Worm (Caenorhabditis elegans) whole organism, young adult: ENCODE measurements around the gene unc-49.

ENCODE experiments used
- C17E4.6 ChIP-seq: fragments of 200-800 bp; sonication (Bioruptor generic); IDR thresholded peaks from 2 replicates; pipeline ENCODE4 v1.3.6; 2022; ENCODE audit warnings: missing genetic modification reagents, missing genetic modification characterization, missing compliant biosample characterization
- D2030.7 ChIP-seq: fragments of 200-800 bp; sonication (Bioruptor generic); IDR thresholded peaks from 2 replicates; pipeline ENCODE4 v1.3.6; 2022; ENCODE audit warnings: missing genetic modification reagents, missing genetic modification characterization, missing compliant biosample characterization
- F33H1.4 ChIP-seq: fragments of 200-800 bp; sonication (Bioruptor generic); IDR thresholded peaks from 2 replicates; pipeline ENCODE4 v1.3.6; 2022; ENCODE audit warnings: missing genetic modification reagents, missing genetic modification characterization, missing compliant biosample characterization
- F49E8.2 ChIP-seq: sonication (generic microtip); optimal IDR thresholded peaks from 3 replicates; lab custom pipeline; 2017; ENCODE audit warnings: missing genetic modification characterization, mild to moderate bottlenecking, missing compliant biosample characterization, antibody characterized with exemption, moderate library complexity; ENCODE audit not compliant: insufficient read depth
- F57A8.1 ChIP-seq: fragments of 200-800 bp; sonication (Bioruptor generic); optimal IDR thresholded peaks from 2 replicates; lab custom pipeline; 2018; ENCODE audit warnings: mild to moderate bottlenecking, missing genetic modification characterization, moderate library complexity, missing compliant biosample characterization
- T07F8.4 ChIP-seq: sonication (generic microtip); optimal IDR thresholded peaks from 2 replicates; lab custom pipeline; 2016; ENCODE audit warnings: mild to moderate bottlenecking, missing genetic modification characterization, moderate library complexity, missing compliant biosample characterization
- akir-1 ChIP-seq: fragments of 200-800 bp; sonication (Bioruptor generic); optimal IDR thresholded peaks from 2 replicates; lab custom pipeline; 2018; ENCODE audit warnings: mild to moderate bottlenecking, missing genetic modification characterization, moderate library complexity, missing compliant biosample characterization
- ama-1 ChIP-seq, 3 experiments: fragments of 150-350 bp in 1 of 3; sonication (generic microtip) in 2 of 3; optimal IDR thresholded peaks; 2 replicates each; lab custom pipeline; 2014 to 2018; ENCODE audit warnings: missing biosample characterization in 2 of 3, missing genetic modification characterization in 2 of 3, missing genetic modification reagents in 2 of 3
- athp-1 ChIP-seq: sonication (generic microtip); optimal IDR thresholded peaks from 2 replicates; lab custom pipeline; 2017; ENCODE audit warnings: mild to moderate bottlenecking, missing genetic modification characterization, missing compliant biosample characterization
- ccch-3 ChIP-seq: fragments of 200-800 bp; sonication (Bioruptor generic); optimal IDR thresholded peaks from 2 replicates; lab custom pipeline; 2018; ENCODE audit warnings: mild to moderate bottlenecking, missing genetic modification characterization, missing compliant biosample characterization
- cebp-1 ChIP-seq, 2 experiments: fragments of 200-800 bp in 1 of 2; sonication (Bioruptor generic) in 1 of 2; sonication (generic microtip) in 1 of 2; IDR thresholded peaks in 1 of 2; optimal IDR thresholded peaks in 1 of 2; 2 replicates each; pipeline versions ENCODE4 v1.3.6 to Lab custom; 2017 to 2022; ENCODE audit warnings: missing compliant biosample characterization in 2 of 2, missing genetic modification characterization in 2 of 2, mild to moderate bottlenecking in 1 of 2, missing genetic modification reagents in 1 of 2, moderate library complexity in 1 of 2
- ceh-100 ChIP-seq: fragments of 200-800 bp; sonication (Bioruptor generic); IDR thresholded peaks from 2 replicates; pipeline ENCODE4 v1.3.6; 2022; ENCODE audit warnings: missing genetic modification reagents, missing genetic modification characterization, missing compliant biosample characterization
- ceh-58 ChIP-seq: fragments of 200-800 bp; sonication (Bioruptor generic); IDR thresholded peaks from 2 replicates; pipeline ENCODE4 v1.3.6; 2022; ENCODE audit warnings: missing genetic modification characterization, missing compliant biosample characterization
- ceh-91 ChIP-seq: fragments of 200-800 bp; sonication (Bioruptor generic); IDR thresholded peaks from 2 replicates; pipeline ENCODE4 v1.3.6; 2022; ENCODE audit warnings: missing genetic modification reagents, missing genetic modification characterization, missing compliant biosample characterization
- chd-7 ChIP-seq: sonication (generic microtip); optimal IDR thresholded peaks from 2 replicates; lab custom pipeline; 2016; ENCODE audit warnings: mild to moderate bottlenecking, missing genetic modification characterization, moderate library complexity, missing compliant biosample characterization
- dox-1 ChIP-seq: fragments of 200-800 bp; sonication (Bioruptor generic); IDR thresholded peaks from 2 replicates; pipeline ENCODE4 v1.3.6; 2022; ENCODE audit warnings: missing genetic modification reagents, missing genetic modification characterization, missing compliant biosample characterization
- dpl-1 ChIP-seq: fragments of 150-350 bp; optimal IDR thresholded peaks from 2 replicates; lab custom pipeline; 2014; ENCODE audit warnings: missing biosample characterization, missing genetic modification reagents, missing genetic modification characterization
- efl-1 ChIP-seq: fragments of 150-350 bp; optimal IDR thresholded peaks from 2 replicates; lab custom pipeline; 2014; ENCODE audit warnings: missing biosample characterization, missing genetic modification reagents, missing genetic modification characterization
- egl-44 ChIP-seq: fragments of 200-800 bp; sonication (Bioruptor generic); IDR thresholded peaks from 2 replicates; pipeline ENCODE4 v1.3.6; 2022; ENCODE audit warnings: missing genetic modification reagents, missing genetic modification characterization, missing compliant biosample characterization
- ets-4 ChIP-seq: fragments of 200-800 bp; sonication (Bioruptor generic); optimal IDR thresholded peaks from 2 replicates; lab custom pipeline; 2018; ENCODE audit warnings: mild to moderate bottlenecking, missing genetic modification characterization, missing compliant biosample characterization
- fkh-3 ChIP-seq: sonication (generic microtip); optimal IDR thresholded peaks from 2 replicates; lab custom pipeline; 2016; ENCODE audit warnings: mild to moderate bottlenecking, missing genetic modification characterization, missing compliant biosample characterization
- hmg-1.2 ChIP-seq: fragments of 200-800 bp; sonication (Bioruptor generic); IDR thresholded peaks from 2 replicates; pipeline ENCODE4 v1.3.6; 2022; ENCODE audit warnings: missing genetic modification reagents, missing genetic modification characterization, missing compliant biosample characterization
- hmg-20 ChIP-seq: fragments of 200-800 bp; sonication (Bioruptor generic); IDR thresholded peaks from 2 replicates; pipeline ENCODE4 v1.3.6; 2022; ENCODE audit warnings: missing genetic modification reagents, missing genetic modification characterization, missing compliant biosample characterization
- hsf-1 ChIP-seq: fragments of 200-800 bp; sonication (Bioruptor generic); IDR thresholded peaks from 2 replicates; pipeline ENCODE4 v1.3.6; 2022; ENCODE audit warnings: missing genetic modification reagents, missing genetic modification characterization, missing compliant biosample characterization
- lag-1 ChIP-seq: fragments of 200-800 bp; sonication (Bioruptor generic); IDR thresholded peaks from 2 replicates; pipeline ENCODE4 v1.3.6; 2022; ENCODE audit warnings: missing genetic modification reagents, missing genetic modification characterization, missing compliant biosample characterization
- let-526 ChIP-seq: fragments of 200-800 bp; sonication (Bioruptor generic); IDR thresholded peaks from 2 replicates; pipeline ENCODE4 v1.3.6; 2022; ENCODE audit warnings: missing genetic modification reagents, missing genetic modification characterization, missing compliant biosample characterization
- let-607 ChIP-seq, 2 experiments: fragments of 200-800 bp in 1 of 2; sonication (Bioruptor generic) in 1 of 2; sonication (generic microtip) in 1 of 2; optimal IDR thresholded peaks; 2 replicates each; lab custom pipeline; 2016 to 2018; ENCODE audit warnings: mild to moderate bottlenecking in 2 of 2, missing compliant biosample characterization in 2 of 2, missing genetic modification characterization in 2 of 2, moderate library complexity in 2 of 2, missing genotype in 1 of 2
- lin-54 ChIP-seq: fragments of 200-800 bp; sonication (Bioruptor generic); optimal IDR thresholded peaks from 2 replicates; lab custom pipeline; 2018; ENCODE audit warnings: mild to moderate bottlenecking, missing genetic modification characterization, missing compliant biosample characterization
- lsl-1 ChIP-seq: fragments of 200-800 bp; sonication (Bioruptor generic); optimal IDR thresholded peaks from 2 replicates; lab custom pipeline; 2018; ENCODE audit warnings: mild to moderate bottlenecking, missing genetic modification characterization, moderate library complexity, missing compliant biosample characterization
- lsy-27 ChIP-seq: sonication (generic microtip); optimal IDR thresholded peaks from 2 replicates; lab custom pipeline; 2017; ENCODE audit warnings: missing genetic modification characterization, mild to moderate bottlenecking, missing compliant biosample characterization, antibody characterized with exemption, missing genotype, borderline replicate concordance; ENCODE audit not compliant: insufficient read depth
- madf-10 ChIP-seq: sonication (generic microtip); optimal IDR thresholded peaks from 2 replicates; lab custom pipeline; 2016; ENCODE audit warnings: mild to moderate bottlenecking, missing genetic modification characterization, missing compliant biosample characterization
- madf-3 ChIP-seq: fragments of 200-800 bp; sonication (Bioruptor generic); IDR thresholded peaks from 2 replicates; pipeline ENCODE4 v1.3.6; 2022; ENCODE audit warnings: missing genetic modification reagents, missing genetic modification characterization, missing compliant biosample characterization
- madf-6 ChIP-seq: fragments of 200-800 bp; sonication (Bioruptor generic); IDR thresholded peaks from 2 replicates; pipeline ENCODE4 v1.3.6; 2022; ENCODE audit warnings: missing genetic modification reagents, missing genetic modification characterization, missing compliant biosample characterization
- nfya-1 ChIP-seq: sonication (generic microtip); optimal IDR thresholded peaks from 2 replicates; lab custom pipeline; 2017; ENCODE audit warnings: antibody characterized with exemption, missing compliant biosample characterization, missing genetic modification characterization, borderline replicate concordance; ENCODE audit not compliant: insufficient read depth
- nfya-2 ChIP-seq: fragments of 200-800 bp; sonication (Bioruptor generic); IDR thresholded peaks from 2 replicates; pipeline ENCODE4 v1.3.6; 2022; ENCODE audit warnings: missing genetic modification reagents, missing genetic modification characterization, missing compliant biosample characterization
- nfyb-1 ChIP-seq: fragments of 200-800 bp; sonication (Bioruptor generic); IDR thresholded peaks from 2 replicates; pipeline ENCODE4 v1.3.6; 2022; ENCODE audit warnings: missing genetic modification reagents, missing genetic modification characterization, missing compliant biosample characterization
- nhr-80 ChIP-seq: sonication (generic microtip); optimal IDR thresholded peaks from 2 replicates; lab custom pipeline; 2016; ENCODE audit warnings: missing genetic modification characterization, missing compliant biosample characterization
- pha-4 ChIP-seq: fragments of 150-350 bp; sonication (generic microtip); optimal IDR thresholded peaks from 2 replicates; lab custom pipeline; 2014; ENCODE audit warnings: missing biosample characterization, missing genetic modification reagents, missing genetic modification characterization
- rcor-1 ChIP-seq: fragments of 200-800 bp; sonication (Bioruptor generic); IDR thresholded peaks from 2 replicates; pipeline ENCODE4 v1.3.6; 2022; ENCODE audit warnings: missing genetic modification reagents, missing genetic modification characterization, missing compliant biosample characterization
- sdz-38 ChIP-seq: sonication (generic microtip); optimal IDR thresholded peaks from 2 replicates; lab custom pipeline; 2016; ENCODE audit warnings: missing genotype, missing genetic modification characterization, missing compliant biosample characterization
- snpc-3.4 ChIP-seq: sonication (generic microtip); optimal IDR thresholded peaks from 2 replicates; lab custom pipeline; 2017; ENCODE audit warnings: missing genetic modification characterization, mild to moderate bottlenecking, missing compliant biosample characterization, antibody characterized with exemption, moderate library complexity, missing genotype, missing genetic modification reagents
- tbp1 ChIP-seq: fragments of 200-800 bp; sonication (Bioruptor generic); optimal IDR thresholded peaks from 2 replicates; lab custom pipeline; 2018; ENCODE audit warnings: mild to moderate bottlenecking, missing genetic modification characterization, missing compliant biosample characterization
- tlf-1 ChIP-seq: fragments of 200-800 bp; sonication (Bioruptor generic); optimal IDR thresholded peaks from 2 replicates; lab custom pipeline; 2018; ENCODE audit warnings: mild to moderate bottlenecking, missing genetic modification characterization, missing compliant biosample characterization
- ztf-18 ChIP-seq: sonication (generic microtip); optimal IDR thresholded peaks from 2 replicates; lab custom pipeline; 2016; ENCODE audit warnings: missing genotype, mild to moderate bottlenecking, missing genetic modification characterization, missing compliant biosample characterization
- ztf-26 ChIP-seq: sonication (generic microtip); optimal IDR thresholded peaks from 2 replicates; lab custom pipeline; 2017; ENCODE audit warnings: missing genetic modification characterization, missing compliant biosample characterization
- ztf-3 ChIP-seq: fragments of 200-800 bp; sonication (Bioruptor generic); optimal IDR thresholded peaks from 2 replicates; lab custom pipeline; 2018; ENCODE audit warnings: mild to moderate bottlenecking, missing genetic modification characterization, missing compliant biosample characterization

The unc-49 gene

DNA sequence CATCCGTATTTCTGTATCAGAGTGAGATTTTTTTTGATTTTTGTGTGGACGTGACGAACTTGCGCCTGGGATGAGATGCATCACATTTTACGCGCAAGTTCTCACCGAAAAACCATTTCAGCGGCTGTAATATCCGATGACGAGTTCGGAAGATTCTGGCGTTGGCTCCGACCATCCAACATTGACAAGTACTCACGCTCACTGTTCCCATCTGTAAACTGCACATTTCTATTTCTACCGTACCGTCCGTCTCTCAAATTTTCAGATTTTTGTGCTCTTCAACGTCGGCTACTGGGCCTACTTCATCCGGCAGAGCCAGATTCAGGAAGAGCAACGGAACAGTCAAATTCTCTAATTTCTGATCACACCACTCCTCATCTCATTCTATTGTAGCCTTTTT lies 6.9 kb downstream of the unc-49 start:
- TF ChIP-seq madf-3 (GFP tag; lab: Robert Waterston, UW) (0 out of 2 replicates have a peak, but pooled peaks have one; percentile 65), ets-4 (GFP tag; lab: Kevin White, UChicago) (no peak), F33H1.4 (GFP tag; lab: Robert Waterston, UW) (no peak), ceh-100 (no peak), ztf-26 (tag; lab: Kevin White, UChicago) (no peak)

DNA sequence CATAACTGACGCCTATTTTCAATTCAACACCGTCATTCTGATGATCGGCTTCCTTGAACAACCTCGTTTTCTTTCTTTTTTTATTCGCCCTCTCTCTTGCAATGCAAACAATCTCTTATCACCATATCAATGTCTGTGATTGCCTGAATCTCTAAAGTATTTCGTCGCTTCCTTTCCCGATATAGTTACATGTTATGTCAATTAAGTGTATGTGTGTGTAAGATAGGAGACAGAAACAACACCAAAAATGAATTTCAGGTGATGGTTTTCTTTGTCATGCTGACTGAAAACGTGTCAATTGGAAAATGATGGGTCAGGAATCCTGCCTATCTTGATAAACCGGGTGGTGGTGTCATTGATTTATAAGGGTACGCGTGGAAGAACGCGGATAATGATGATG lies 12.7 kb downstream of the unc-49 start:
- TF ChIP-seq rcor-1 (GFP tag; lab: Robert Waterston, UW) (no peak), ztf-18 (tag; lab: Kevin White, UChicago) (no peak), F57A8.1 (GFP tag; lab: Kevin White, UChicago) (no peak), nfya-1 (no peak), tlf-1 (peak; percentile 34), egl-44 (GFP tag; lab: Robert Waterston, UW) (no peak), nhr-80 (peak; percentile 96), ceh-91 (GFP tag; lab: Robert Waterston, UW) (no peak), akir-1 (no peak), pha-4 (tag; lab: Kevin White, UChicago) (no peak), let-526 (GFP tag; lab: Robert Waterston, UW) (no peak), chd-7 (tag; lab: Kevin White, UChicago) (no peak), F49E8.2 (tag; lab: Kevin White, UChicago) (no peak), athp-1 (tag; lab: Kevin White, UChicago) (no peak), efl-1 (GFP tag; lab: Kevin White, UChicago) (no peak), ccch-3 (GFP tag; lab: Kevin White, UChicago) (no peak), D2030.7 (no peak), madf-3 (GFP tag; lab: Robert Waterston, UW) (no peak), nfyb-1 (GFP tag; lab: Robert Waterston, UW) (no peak), sdz-38 (no peak), T07F8.4 (tag; lab: Kevin White, UChicago) (no peak), lag-1 (GFP tag; lab: Robert Waterston, UW) (no peak), ztf-3 (GFP tag; lab: Kevin White, UChicago) (no peak), cebp-1 (GFP tag; IDR thresholded peaks at IDR 0.05; lab: Robert Waterston, UW) (no peak), cebp-1 (tag; optimal IDR thresholded peaks at IDR 0.05; lab: Kevin White, UChicago) (peak; percentile 69), madf-6 (GFP tag; lab: Robert Waterston, UW) (no peak), hmg-1.2 (GFP tag; lab: Robert Waterston, UW) (no peak), hsf-1 (no peak), dpl-1 (no peak), C17E4.6 (GFP tag; lab: Robert Waterston, UW) (no peak), fkh-3 (tag; lab: Kevin White, UChicago) (no peak), let-607 (tag; optimal IDR thresholded peaks at IDR 0.05; lab: Kevin White, UChicago) (peak; percentile 89 to 91), lsl-1 (GFP tag; lab: Kevin White, UChicago) (no peak), tbp1 (GFP tag; lab: Kevin White, UChicago) (peak; percentile 18), nfya-2 (GFP tag; lab: Robert Waterston, UW) (no peak), madf-10 (tag; lab: Kevin White, UChicago) (peak; percentile 40), ceh-58 (no peak), dox-1 (peak; percentile 69), hmg-20 (GFP tag; lab: Robert Waterston, UW) (no peak), ama-1 (optimal IDR thresholded peaks at IDR 0.05; lab: Kevin White, UChicago) (no peak), ama-1 (GFP tag; optimal IDR thresholded peaks at IDR 0.05; lab: Kevin White, UChicago) (no peak), snpc-3.4 (no peak), lin-54 (GFP tag; lab: Kevin White, UChicago) (peak; percentile 5), lsy-27 (no peak)
